Fruit fly (Drosophila melanogaster) whole organism, wandering third instar larva: ENCODE data around the gene CG17294.

Experiments used
- Abd-B ChIP-seq: fragments of >200 bp; optimal IDR thresholded peaks from 2 replicates; lab custom pipeline; 2017; ENCODE audit warnings: missing biosample characterization, missing genetic modification characterization
- CG32264 ChIP-seq: fragments of 200-800 bp; sonication (Bioruptor generic); optimal IDR thresholded peaks from 2 replicates; lab custom pipeline; 2016; ENCODE audit warnings: missing biosample characterization, missing genetic modification characterization
- CG9705 ChIP-seq: fragments of 200-800 bp; sonication (Bioruptor generic); optimal IDR thresholded peaks from 2 replicates; lab custom pipeline; 2018; ENCODE audit warnings: missing biosample characterization, mild to moderate bottlenecking, missing genetic modification characterization
- Dfd ChIP-seq: fragments of >200 bp; optimal IDR thresholded peaks from 2 replicates; lab custom pipeline; 2017; ENCODE audit warnings: missing biosample characterization, missing genetic modification characterization
- Dif ChIP-seq: fragments of 200-275, 200-300 bp; sonication (Bioruptor generic); optimal IDR thresholded peaks from 2 replicates; lab custom pipeline; 2018; ENCODE audit warnings: missing biosample characterization, missing genetic modification characterization; ENCODE audit not compliant: partially characterized antibody
- GATAd ChIP-seq: sonication (Bioruptor generic); optimal IDR thresholded peaks from 2 replicates; lab custom pipeline; 2016; ENCODE audit warnings: missing biosample characterization, missing genetic modification characterization
- HLH106 ChIP-seq: fragments of 200-800 bp; optimal IDR thresholded peaks from 3 replicates; lab custom pipeline; 2019; ENCODE audit warnings: missing biosample characterization, mild to moderate bottlenecking, missing genetic modification characterization, moderate library complexity
- Hr78 ChIP-seq: fragments of >200 bp; optimal IDR thresholded peaks from 2 replicates; lab custom pipeline; 2017; ENCODE audit warnings: missing biosample characterization, missing genetic modification characterization
- Hr83 ChIP-seq: fragments of 200-300 bp; sonication (Bioruptor generic); optimal IDR thresholded peaks from 2 replicates; lab custom pipeline; 2016; ENCODE audit warnings: missing biosample characterization, mild to moderate bottlenecking, missing genetic modification characterization, moderate library complexity; ENCODE audit not compliant: poor library complexity, severe bottlenecking
- Jra ChIP-seq: sonication (Bioruptor generic); optimal IDR thresholded peaks from 2 replicates; lab custom pipeline; 2016; ENCODE audit warnings: missing biosample characterization, missing genetic modification characterization
- Mio ChIP-seq: sonication (Bioruptor generic); optimal IDR thresholded peaks from 2 replicates; lab custom pipeline; 2016; ENCODE audit warnings: missing biosample characterization, missing genetic modification characterization
- Myc ChIP-seq: fragments of >200 bp; optimal IDR thresholded peaks from 2 replicates; lab custom pipeline; 2017
- N ChIP-seq: fragments of >200 bp; optimal IDR thresholded peaks from 2 replicates; lab custom pipeline; 2018; ENCODE audit warnings: missing biosample characterization, missing external identifiers, missing genetic modification characterization
- OdsH ChIP-seq: fragments of 200-800 bp; sonication (Bioruptor generic); optimal IDR thresholded peaks from 2 replicates; lab custom pipeline; 2016; ENCODE audit warnings: missing biosample characterization, mild to moderate bottlenecking, missing genetic modification characterization
- Rel ChIP-seq, 2 experiments: fragments of 200-800 bp; sonication (Bioruptor generic) in 1 of 2; optimal IDR thresholded peaks; 2 replicates in 1 of 2; 3 replicates in 1 of 2; lab custom pipeline; 2016 to 2019; ENCODE audit warnings: mild to moderate bottlenecking in 2 of 2, missing biosample characterization in 2 of 2, missing genetic modification characterization in 2 of 2, moderate library complexity in 1 of 2
- Sp1 ChIP-seq: fragments of 200-800 bp; sonication (Bioruptor generic); optimal IDR thresholded peaks from 3 replicates; lab custom pipeline; 2019; ENCODE audit warnings: missing biosample characterization, mild to moderate bottlenecking, missing genetic modification characterization, moderate library complexity
- br ChIP-seq: fragments of 200-800 bp; sonication (Bioruptor generic); optimal IDR thresholded peaks from 2 replicates; lab custom pipeline; 2016; ENCODE audit warnings: missing biosample characterization, missing genetic modification characterization
- brk ChIP-seq: fragments of 200-800 bp; sonication (Bioruptor generic); optimal IDR thresholded peaks from 2 replicates; lab custom pipeline; 2016; ENCODE audit warnings: missing biosample characterization, mild to moderate bottlenecking, missing genetic modification characterization
- dl ChIP-seq, 2 experiments: fragments of 175-275, 200-275 bp in 1 of 2; fragments of 200-275 bp in 1 of 2; sonication (Bioruptor generic); optimal IDR thresholded peaks; lab custom pipeline; 2018; ENCODE audit warnings: mild to moderate bottlenecking in 2 of 2, missing biosample characterization in 2 of 2, missing genetic modification characterization in 2 of 2, moderate library complexity in 2 of 2; ENCODE audit not compliant: partially characterized antibody in 2 of 2, insufficient read depth in 1 of 2
- dmrt93B ChIP-seq: fragments of 200-800 bp; sonication (Bioruptor generic); optimal IDR thresholded peaks from 2 replicates; lab custom pipeline; 2018; ENCODE audit warnings: missing biosample characterization, mild to moderate bottlenecking, missing genetic modification characterization
- dsf ChIP-seq: sonication (Bioruptor generic); optimal IDR thresholded peaks from 2 replicates; lab custom pipeline; 2016; ENCODE audit warnings: missing biosample characterization, missing genetic modification characterization, borderline replicate concordance
- ey ChIP-seq: fragments of 200-800 bp; sonication (Bioruptor generic); optimal IDR thresholded peaks from 2 replicates; lab custom pipeline; 2016; ENCODE audit warnings: missing biosample characterization, missing genetic modification characterization
- foxo ChIP-seq, 2 experiments: fragments of 200-800 bp; sonication (Bioruptor generic); optimal IDR thresholded peaks; 2 replicates in 1 of 2; 3 replicates in 1 of 2; lab custom pipeline; 2016 to 2017; ENCODE audit warnings: missing biosample characterization in 2 of 2, missing genetic modification characterization in 2 of 2
- fru ChIP-seq: fragments of 200-800 bp; sonication (Bioruptor generic); optimal IDR thresholded peaks from 3 replicates; lab custom pipeline; 2016; ENCODE audit warnings: missing biosample characterization, mild to moderate bottlenecking, missing genetic modification characterization
- h ChIP-seq: fragments of 200-800 bp; sonication (Bioruptor generic); optimal IDR thresholded peaks from 3 replicates; lab custom pipeline; 2016; ENCODE audit warnings: missing biosample characterization, mild to moderate bottlenecking, missing genetic modification characterization
- jim ChIP-seq: fragments of 175-275, 200-325 bp; sonication (Bioruptor generic); optimal IDR thresholded peaks from 2 replicates; lab custom pipeline; 2016; ENCODE audit warnings: missing biosample characterization, mild to moderate bottlenecking, missing genetic modification characterization
- pan ChIP-seq: fragments of >200 bp; optimal IDR thresholded peaks from 2 replicates; lab custom pipeline; 2017
- psq ChIP-seq: fragments of 200-800 bp; sonication (Bioruptor generic); optimal IDR thresholded peaks from 3 replicates; lab custom pipeline; 2017; ENCODE audit warnings: missing biosample characterization, mild to moderate bottlenecking, missing genetic modification characterization, moderate library complexity
- rgr ChIP-seq: fragments of 200-800 bp; sonication (Bioruptor generic); optimal IDR thresholded peaks from 3 replicates; lab custom pipeline; 2016; ENCODE audit warnings: missing biosample characterization, mild to moderate bottlenecking, missing genetic modification characterization
- sage ChIP-seq: fragments of 200-800 bp; sonication (Bioruptor generic); optimal IDR thresholded peaks from 2 replicates; lab custom pipeline; 2016; ENCODE audit warnings: missing biosample characterization, mild to moderate bottlenecking, missing genetic modification characterization
- sv ChIP-seq: fragments of 200-800 bp; sonication (Bioruptor generic); optimal IDR thresholded peaks from 3 replicates; lab custom pipeline; 2016; ENCODE audit warnings: missing biosample characterization, missing genetic modification characterization
- tai ChIP-seq: sonication (Bioruptor generic); optimal IDR thresholded peaks from 2 replicates; lab custom pipeline; 2016; ENCODE audit warnings: missing biosample characterization, missing genetic modification characterization
- woc ChIP-seq: sonication (Bioruptor generic); optimal IDR thresholded peaks from 2 replicates; lab custom pipeline; 2016; ENCODE audit warnings: missing biosample characterization, mild to moderate bottlenecking, missing genetic modification characterization

Gene CG17294

DNA sequence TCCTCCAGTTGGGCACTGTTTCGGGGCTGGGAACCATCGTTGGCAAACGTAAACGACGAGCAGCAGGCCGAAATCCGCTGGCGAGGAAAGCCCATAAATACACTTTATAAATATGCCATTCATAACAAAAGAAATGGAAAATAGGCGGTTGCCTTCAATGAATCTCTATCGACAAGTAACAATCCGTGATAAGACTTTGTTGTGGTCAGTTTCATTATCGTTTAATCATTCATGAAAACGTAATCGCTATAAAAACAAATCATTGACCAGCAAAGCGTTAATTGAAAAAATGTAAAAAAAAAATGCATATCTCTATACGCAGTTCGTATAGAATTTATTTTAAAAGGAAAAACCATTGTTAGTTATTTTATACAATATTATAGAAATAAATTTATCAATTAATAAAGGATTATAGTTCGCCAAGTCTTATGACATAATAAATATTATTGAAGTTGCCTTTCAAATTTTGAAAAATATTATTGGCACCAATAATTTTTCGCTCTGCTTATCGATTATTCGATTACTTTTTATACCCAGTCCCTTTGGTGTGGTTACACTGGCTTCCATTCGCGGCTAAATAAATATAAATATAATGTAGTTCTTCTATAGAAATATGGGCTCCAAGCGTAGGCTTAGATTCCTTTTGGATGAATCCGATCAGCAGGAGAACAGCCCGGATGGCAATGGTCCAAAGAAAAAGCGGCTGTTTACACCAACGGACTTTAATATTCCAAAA, 23.2 kb downstream of the CG17294 start, which contains the start of gene CG31898:
CG31898 (plus strand) TSS at position 559 of the 736 bp plus-strand sequence.
- TF ChIP-seq sage (peak; percentile 26), ey (no peak), Mio (no peak)

DNA sequence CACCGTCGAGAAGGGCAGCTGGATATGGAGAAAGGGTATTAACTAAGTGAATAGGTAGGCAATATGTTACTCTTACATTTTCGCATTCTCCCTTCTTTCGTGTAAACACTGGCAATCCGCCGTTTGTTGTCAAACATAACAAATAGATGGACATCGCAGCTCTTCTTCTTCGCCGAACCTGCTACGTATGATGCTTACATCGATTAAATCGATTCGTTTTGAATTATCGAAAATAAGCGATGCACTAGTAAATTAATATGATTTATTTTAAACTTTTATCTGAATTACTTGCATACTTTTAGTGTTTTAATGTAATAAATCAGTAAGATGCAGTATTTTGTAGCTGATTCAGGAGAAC, 26.1 kb downstream of the CG17294 start, which contains the start of gene fy:
fy (minus strand) TSS at position 353 of the 358 bp plus-strand sequence.
- TF ChIP-seq CG32264 (GFP tag; lab: Kevin White, UChicago) (no peak), OdsH (GFP tag; lab: Kevin White, UChicago) (no peak), br (GFP tag; lab: Kevin White, UChicago) (no peak), GATAd (GFP tag; lab: Kevin White, UChicago) (no peak), fru (GFP tag; lab: Kevin White, UChicago) (no peak), HLH106 (no peak), Dif (GFP tag; lab: Kevin White, UChicago) (no peak), brk (GFP tag; lab: Kevin White, UChicago) (no peak), sv (no peak), tai (GFP tag; lab: Kevin White, UChicago) (no peak), Hr83 (GFP tag; lab: Kevin White, UChicago) (no peak), dmrt93B (no peak), dl (GFP tag; optimal IDR thresholded peaks at IDR 0.05; lab: Kevin White, UChicago; ENCODE audit: insufficient read depth in 1 of 2, partially characterized antibody in 2 of 2) (no peak), psq (GFP tag; lab: Kevin White, UChicago) (no peak)

DNA sequence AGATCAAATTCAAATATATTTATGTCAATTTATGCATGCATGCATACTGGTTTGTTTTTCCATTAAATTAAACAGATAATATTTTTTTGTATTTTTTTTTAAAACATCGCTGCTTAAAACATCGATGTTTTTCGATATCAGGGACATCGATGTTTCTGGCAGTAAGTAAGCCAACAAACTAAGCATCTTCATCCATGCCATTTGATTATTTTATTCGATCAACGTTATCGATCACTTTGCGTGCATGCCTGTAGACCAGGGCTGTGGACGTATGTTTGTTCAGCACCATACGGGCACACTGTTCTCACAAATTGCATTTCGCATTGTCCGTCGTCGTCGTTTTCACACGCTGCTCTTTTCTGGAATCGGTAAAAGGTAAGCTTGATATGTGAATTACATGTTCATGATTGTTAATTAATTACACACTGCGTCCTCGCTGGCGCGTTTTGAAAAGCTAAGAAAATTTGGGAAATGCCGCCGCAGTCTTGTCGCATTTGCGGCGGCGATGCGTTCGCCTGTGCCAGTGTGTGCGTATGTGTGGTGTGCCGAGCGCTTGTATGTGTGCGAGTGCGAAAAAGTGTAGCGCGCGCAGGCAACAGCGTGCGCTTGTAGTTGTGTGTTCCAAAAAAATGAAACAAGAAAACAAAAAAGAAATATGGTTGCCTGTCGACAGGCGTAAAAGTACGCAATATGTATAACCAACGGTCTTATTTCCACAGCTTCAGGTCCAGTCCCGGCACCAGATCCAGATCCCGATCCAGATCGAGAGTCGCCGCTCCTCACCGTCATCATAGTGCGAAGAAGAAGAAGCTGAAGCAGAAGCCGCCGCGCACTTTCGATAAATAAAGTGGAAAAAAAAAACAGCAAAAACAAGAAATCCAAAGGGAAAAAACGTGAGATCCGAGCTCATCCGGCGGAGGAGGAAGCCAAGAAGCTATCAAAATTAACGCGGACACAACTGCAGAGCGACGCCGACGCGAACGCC, 26.7 kb downstream of the CG17294 start, which contains the start of gene emb:
emb (plus strand) TSS at position 288 of the 985 bp plus-strand sequence.
- TF ChIP-seq N (GFP tag; lab: Kevin White, UChicago) (peak; percentile 75), CG9705 (GFP tag; lab: Kevin White, UChicago) (peak; percentile 25), sv (peak; percentile 7), pan (lab: Kevin White, UChicago) (no peak), dsf (peak; percentile 6), foxo (GFP tag; optimal IDR thresholded peaks at IDR 0.05; lab: Kevin White, UChicago) (peak in 1 of 2 experiments; percentile 60), jim (GFP tag; lab: Kevin White, UChicago) (peak; percentile 46), rgr (GFP tag; lab: Kevin White, UChicago) (peak; percentile 61), Jra (GFP tag; lab: Kevin White, UChicago) (peak; percentile 40), ey (peak; percentile 20), Hr83 (GFP tag; lab: Kevin White, UChicago) (peak; percentile 80), Hr78 (GFP tag; lab: Kevin White, UChicago) (no peak), Sp1 (GFP tag; lab: Kevin White, UChicago) (peak; percentile 73), Abd-B (GFP tag; lab: Kevin White, UChicago) (no peak), br (GFP tag; lab: Kevin White, UChicago) (no peak), Myc (lab: Kevin White, UChicago) (no peak), fru (GFP tag; lab: Kevin White, UChicago) (peak; percentile 69), HLH106 (peak; percentile 11), h (GFP tag; lab: Kevin White, UChicago) (peak; percentile 58), woc (peak; percentile 54), tai (GFP tag; lab: Kevin White, UChicago) (no peak), Dfd (no peak), OdsH (GFP tag; lab: Kevin White, UChicago) (peak; percentile 40), Rel (GFP tag; optimal IDR thresholded peaks at IDR 0.05; lab: Kevin White, UChicago) (no peak), Rel (tag; optimal IDR thresholded peaks at IDR 0.05; lab: Kevin White, UChicago) (peak; percentile 49), psq (GFP tag; lab: Kevin White, UChicago) (peak; percentile 45), Mio (no peak)
- TF ChIP-seq, all 38 proteins: peak for 18
